Worm (Caenorhabditis elegans) whole organism, midembryonic: ENCODE results near the gene C01G10.5.
"Not testable (repeated sequence)": the region's sequence is repeated elsewhere in the genome, so short reads cannot be mapped to it uniquely, and the experiment has no call there.

ENCODE experiments used
- T22C8.4 ChIP-seq: fragments of 200-800 bp; sonication (Bioruptor generic); IDR thresholded peaks from 2 replicates; pipeline ENCODE4 v1.3.6; 2022; ENCODE audit warnings: missing genetic modification characterization, missing compliant biosample characterization
- cog-1 ChIP-seq: sonication (generic microtip); optimal IDR thresholded peaks from 2 replicates; lab custom pipeline; 2016; ENCODE audit warnings: missing genetic modification characterization, missing compliant biosample characterization
- flt-1 ChIP-seq: fragments of 200-800 bp; sonication (Bioruptor generic); IDR thresholded peaks from 2 replicates; pipeline ENCODE4 v1.3.6; 2022; ENCODE audit warnings: missing genetic modification characterization, missing compliant biosample characterization
- klf-2 ChIP-seq: fragments of 200-800 bp; sonication (Bioruptor generic); conservative IDR thresholded peaks from 2 replicates; pipeline ENCODE4 v1.3.6; 2022; ENCODE audit warnings: missing genetic modification reagents, missing genetic modification characterization, missing compliant biosample characterization
- med-1 ChIP-seq: sonication (generic microtip); optimal IDR thresholded peaks from 2 replicates; lab custom pipeline; 2017; ENCODE audit warnings: missing genetic modification characterization, mild to moderate bottlenecking, missing compliant biosample characterization, antibody characterized with exemption, missing genetic modification reagents; ENCODE audit not compliant: insufficient read depth
- ref-1 ChIP-seq: fragments of 200-800 bp; sonication (Bioruptor generic); conservative IDR thresholded peaks from 2 replicates; pipeline ENCODE4 v1.3.6; 2022; ENCODE audit warnings: missing genetic modification reagents, missing genetic modification characterization, missing compliant biosample characterization
- tab-1 ChIP-seq: fragments of 200-800 bp; sonication (Bioruptor generic); IDR thresholded peaks from 2 replicates; pipeline ENCODE4 v1.3.6; 2022; ENCODE audit warnings: missing genetic modification characterization, missing compliant biosample characterization
- ztf-23 ChIP-seq: fragments of 200-800 bp; sonication (Bioruptor generic); IDR thresholded peaks from 2 replicates; pipeline ENCODE4 v1.3.6; 2022; ENCODE audit warnings: missing genetic modification reagents, missing genetic modification characterization, missing compliant biosample characterization
- ztf-29 ChIP-seq: fragments of 200-800 bp; sonication (Bioruptor generic); IDR thresholded peaks from 2 replicates; pipeline ENCODE4 v1.3.6; 2022; ENCODE audit warnings: missing genetic modification reagents, missing genetic modification characterization, missing compliant biosample characterization

The C01G10.5 gene

DNA sequence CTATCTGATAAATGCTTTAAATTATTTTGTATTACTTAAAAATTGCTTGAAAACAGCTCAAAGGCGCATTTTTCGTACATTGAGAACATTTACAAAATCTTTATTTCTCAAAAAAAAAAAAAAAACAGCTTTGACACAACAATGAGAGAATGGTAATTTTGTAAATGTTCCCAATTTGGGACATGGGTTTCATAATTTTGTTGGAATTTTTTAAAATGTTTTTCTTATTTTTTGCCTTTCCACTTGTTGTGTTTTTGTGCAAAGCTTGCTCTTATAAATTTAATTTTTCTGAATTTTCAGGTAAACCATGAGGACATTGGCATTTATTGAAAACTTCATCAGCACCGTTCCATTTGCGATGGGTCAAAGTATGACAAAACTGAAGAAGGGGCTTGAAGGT lies 22.3 kb upstream of the C01G10.5 start, which contains the start of gene T01G5.7:
T01G5.7 (plus strand) TSS at position 301 of the 400 bp plus-strand sequence.
- TF ChIP-seq ztf-29 (GFP tag; lab: Robert Waterston, UW) = no peak
- no peak for TF ChIP-seq T22C8.4 (GFP tag; lab: Robert Waterston, UW)
- TF ChIP-seq cog-1 (tag; lab: Kevin White, UChicago) = no peak
- TF ChIP-seq med-1 = no peak
- TF ChIP-seq tab-1 (GFP tag; lab: Robert Waterston, UW) = no peak
- TF ChIP-seq klf-2 = no peak
- no peak for TF ChIP-seq flt-1 (GFP tag; lab: Robert Waterston, UW)
- TF ChIP-seq ref-1 (GFP tag; lab: Robert Waterston, UW) = no peak
- TF ChIP-seq ztf-23 (GFP tag; lab: Robert Waterston, UW) = no peak

DNA sequence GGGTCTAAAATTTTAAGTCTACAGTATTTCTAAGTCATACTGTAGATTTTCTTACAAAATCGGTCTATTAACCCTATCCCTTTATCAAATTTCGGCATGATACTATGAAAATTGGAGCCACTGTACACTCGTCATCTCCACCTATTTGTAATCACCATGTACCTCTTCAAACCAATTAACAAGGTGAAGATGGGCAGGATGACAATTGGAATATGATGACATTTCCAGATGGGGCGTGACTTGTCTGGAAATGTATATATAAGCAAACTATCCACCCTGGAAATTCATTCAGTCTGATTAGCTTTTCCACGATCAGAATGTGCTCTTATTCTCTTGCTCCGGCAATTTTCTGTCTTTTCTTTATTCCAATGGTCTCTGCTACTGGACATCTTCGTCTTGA lies 19.9 kb upstream of the C01G10.5 start, which contains the start of gene Y75B12A.2:
Y75B12A.2 (plus strand) TSS at position 301 of the 400 bp plus-strand sequence.
- TF ChIP-seq med-1 (no peak), klf-2 (no peak), T22C8.4 (GFP tag; lab: Robert Waterston, UW) (no peak), ztf-29 (GFP tag; lab: Robert Waterston, UW) (no peak), cog-1 (tag; lab: Kevin White, UChicago) (no peak), ref-1 (GFP tag; lab: Robert Waterston, UW) (no peak), tab-1 (GFP tag; lab: Robert Waterston, UW) (no peak), flt-1 (GFP tag; lab: Robert Waterston, UW) (no peak), ztf-23 (GFP tag; lab: Robert Waterston, UW) (no peak)

DNA sequence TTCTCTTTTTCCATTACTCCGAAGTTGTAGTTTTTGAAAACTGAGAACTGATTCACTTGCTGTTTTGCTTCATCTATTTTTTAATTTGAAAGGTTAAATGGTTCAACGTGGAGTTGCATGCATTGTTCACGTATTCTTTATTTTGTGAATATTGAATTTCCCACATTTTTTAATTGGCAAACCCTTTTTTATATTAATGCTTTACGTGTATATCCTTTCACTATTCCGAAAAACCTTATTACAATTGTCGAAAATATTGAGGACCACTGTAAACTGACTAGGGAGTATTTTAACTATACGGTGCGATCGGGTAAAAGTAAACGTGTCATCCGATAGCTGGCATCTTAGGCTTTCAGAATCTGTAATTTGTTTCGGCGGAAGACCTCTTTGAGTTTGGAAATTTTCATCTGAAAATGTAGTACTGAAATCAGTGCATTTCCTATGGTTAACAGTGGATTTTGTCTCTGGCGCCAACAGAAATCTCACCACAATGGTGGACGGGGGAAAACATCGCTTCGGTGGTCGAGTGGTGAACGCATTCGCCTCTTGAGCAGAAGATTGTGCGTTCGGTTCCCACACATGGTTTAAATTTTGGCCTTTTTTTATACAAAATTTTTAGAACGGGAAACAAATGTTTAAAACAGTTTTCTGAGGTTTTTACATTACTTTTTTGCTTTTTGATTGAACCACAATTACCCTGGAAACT lies 16.7 kb upstream of the C01G10.5 start, which contains the start of gene C01G10.14:
C01G10.14 (minus strand) TSS at position 51 of the 706 bp plus-strand sequence.
- TF ChIP-seq klf-2; cog-1 (tag; lab: Kevin White, UChicago); tab-1 (GFP tag; lab: Robert Waterston, UW): not testable (repeated sequence)

DNA sequence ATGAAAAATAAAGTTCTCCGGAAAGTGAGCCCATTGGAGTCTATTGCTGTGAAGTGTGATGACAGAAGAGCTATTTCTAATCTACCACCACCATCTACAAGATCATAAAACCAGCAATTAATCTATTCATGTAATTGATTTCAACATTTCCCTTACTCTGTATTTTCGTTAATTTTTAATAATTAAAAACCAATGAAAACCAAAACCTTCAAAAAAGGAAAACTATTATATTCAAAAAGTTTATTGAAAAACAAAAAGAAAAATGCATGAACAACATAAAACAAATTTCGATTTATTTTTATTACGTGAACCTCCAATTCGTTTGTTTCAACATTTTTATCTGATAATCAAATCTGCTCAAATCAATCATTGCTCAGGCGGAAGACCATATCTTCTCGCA lies 10.1 kb upstream of the C01G10.5 start, which contains the start of gene C01G10.1:
C01G10.1 (plus strand) TSS at position 301 of the 400 bp plus-strand sequence.
- no peak for TF ChIP-seq flt-1 (GFP tag; lab: Robert Waterston, UW)
- TF ChIP-seq T22C8.4 (GFP tag; lab: Robert Waterston, UW) = no peak
- no peak for TF ChIP-seq tab-1 (GFP tag; lab: Robert Waterston, UW)
- TF ChIP-seq ztf-23 (GFP tag; lab: Robert Waterston, UW) = no peak
- TF ChIP-seq klf-2 = no peak
- no peak for TF ChIP-seq ref-1 (GFP tag; lab: Robert Waterston, UW)
- TF ChIP-seq cog-1 (tag; lab: Kevin White, UChicago) = no peak
- no peak for TF ChIP-seq ztf-29 (GFP tag; lab: Robert Waterston, UW)

DNA sequence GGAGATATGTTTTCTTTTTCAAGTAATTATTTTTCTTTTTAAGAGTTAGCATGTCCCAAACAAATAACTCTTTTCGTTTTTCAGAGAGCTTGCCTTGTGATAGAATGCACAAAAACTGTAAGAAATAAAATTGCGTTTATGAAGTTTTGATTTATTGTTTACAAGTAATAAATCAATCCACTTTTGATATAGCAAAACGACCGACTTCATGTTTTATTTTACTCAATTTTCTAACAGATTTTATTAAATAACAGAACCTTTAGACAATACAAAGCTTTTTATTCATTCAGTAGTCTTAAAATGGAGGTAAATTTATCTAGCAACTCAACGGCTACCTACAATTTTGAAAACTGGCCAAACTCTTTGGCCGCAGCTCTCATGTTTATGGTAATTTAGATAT lies 5.4 kb upstream of the C01G10.5 start, which contains the start of gene srx-78:
srx-78 (plus strand) TSS at position 301 of the 400 bp plus-strand sequence.
- no peak for TF ChIP-seq flt-1 (GFP tag; lab: Robert Waterston, UW)
- no peak for TF ChIP-seq klf-2
- TF ChIP-seq cog-1 (tag; lab: Kevin White, UChicago) = no peak
- TF ChIP-seq tab-1 (GFP tag; lab: Robert Waterston, UW) = no peak
- TF ChIP-seq ztf-29 (GFP tag; lab: Robert Waterston, UW) = no peak
- no peak for TF ChIP-seq ref-1 (GFP tag; lab: Robert Waterston, UW)
- no peak for TF ChIP-seq ztf-23 (GFP tag; lab: Robert Waterston, UW)
- TF ChIP-seq med-1 = no peak
- no peak for TF ChIP-seq T22C8.4 (GFP tag; lab: Robert Waterston, UW)

DNA sequence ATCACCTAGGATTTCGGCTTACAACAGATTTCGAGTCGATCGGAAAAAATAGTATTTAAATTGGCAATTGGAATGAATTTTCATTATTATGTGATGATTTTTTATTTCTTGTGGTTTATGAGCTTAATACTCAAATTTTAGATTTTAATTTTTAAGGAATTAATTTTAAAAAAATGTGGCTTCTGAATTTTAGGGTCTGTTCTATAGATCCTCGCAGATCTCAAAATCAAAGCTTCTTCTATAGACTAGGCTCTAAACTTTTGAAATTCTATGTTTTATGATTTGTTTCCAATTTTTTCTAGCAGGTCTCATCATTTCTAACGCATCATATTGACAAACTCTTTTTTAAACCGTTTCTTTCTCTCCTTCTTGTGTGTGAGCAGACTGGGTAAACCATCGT lies 3.3 kb upstream of the C01G10.5 start, which contains the start of gene txt-12:
txt-12 (plus strand) TSS at position 301 of the 400 bp plus-strand sequence.
- no peak for TF ChIP-seq med-1
- no peak for TF ChIP-seq klf-2
- no peak for TF ChIP-seq cog-1 (tag; lab: Kevin White, UChicago)

DNA sequence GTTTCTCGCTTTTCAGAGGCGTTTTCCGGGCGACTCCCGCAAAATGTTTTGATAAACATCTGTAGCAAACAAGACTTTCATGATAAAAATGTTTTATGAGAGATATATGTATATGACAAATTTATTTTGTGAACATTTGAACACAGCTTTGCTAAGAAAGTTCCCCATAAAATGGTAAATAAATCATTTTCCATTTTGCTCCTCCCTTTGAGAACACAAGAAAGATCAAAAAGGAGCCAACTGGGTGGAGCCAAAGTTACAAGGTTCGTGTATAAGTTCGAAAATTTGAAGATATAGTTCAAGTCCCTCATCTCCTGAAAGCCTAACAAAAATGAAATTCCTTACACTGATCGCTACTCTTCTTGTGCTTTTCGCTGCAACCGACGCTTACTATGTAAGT lies 1.1 kb upstream of the C01G10.5 start, which contains the start of gene C01G10.17:
C01G10.17 (plus strand) TSS at position 301 of the 400 bp plus-strand sequence.
- no peak for TF ChIP-seq tab-1 (GFP tag; lab: Robert Waterston, UW)
- no peak for TF ChIP-seq cog-1 (tag; lab: Kevin White, UChicago)
- TF ChIP-seq med-1 = no peak
- TF ChIP-seq T22C8.4 (GFP tag; lab: Robert Waterston, UW) = no peak
- TF ChIP-seq klf-2 = no peak
- TF ChIP-seq flt-1 (GFP tag; lab: Robert Waterston, UW) = no peak
- TF ChIP-seq ztf-29 (GFP tag; lab: Robert Waterston, UW) = no peak
- no peak for TF ChIP-seq ref-1 (GFP tag; lab: Robert Waterston, UW)
- TF ChIP-seq ztf-23 (GFP tag; lab: Robert Waterston, UW) = no peak

DNA sequence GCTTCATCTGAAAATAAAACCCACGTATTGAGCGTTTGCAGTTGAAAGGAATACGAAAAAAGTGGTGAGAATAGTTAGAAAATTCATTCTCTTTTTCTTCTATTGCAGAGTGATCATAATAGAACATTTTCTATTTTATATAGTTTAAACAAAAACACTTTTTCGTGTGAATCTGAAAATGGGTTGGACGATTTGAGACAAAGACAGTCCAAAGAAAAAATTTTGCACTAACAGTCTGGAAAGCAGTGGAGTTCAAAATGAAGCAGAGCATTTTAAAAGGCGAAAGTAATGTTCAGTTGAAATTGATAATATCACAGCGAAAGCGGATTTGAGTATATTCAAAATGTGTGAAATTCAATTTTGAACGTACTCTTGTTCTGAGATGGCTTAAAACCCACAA lies 725 bp downstream of the C01G10.5 start, which contains the start of gene C01G10.18:
C01G10.18 (minus strand) TSS at position 101 of the 400 bp plus-strand sequence.
- TF ChIP-seq klf-2 (no peak), ref-1 (GFP tag; lab: Robert Waterston, UW) (no peak), T22C8.4 (GFP tag; lab: Robert Waterston, UW) (no peak), ztf-23 (GFP tag; lab: Robert Waterston, UW) (no peak), flt-1 (GFP tag; lab: Robert Waterston, UW) (no peak), ztf-29 (GFP tag; lab: Robert Waterston, UW) (no peak), cog-1 (tag; lab: Kevin White, UChicago) (no peak), tab-1 (GFP tag; lab: Robert Waterston, UW) (no peak), med-1 (no peak)

DNA sequence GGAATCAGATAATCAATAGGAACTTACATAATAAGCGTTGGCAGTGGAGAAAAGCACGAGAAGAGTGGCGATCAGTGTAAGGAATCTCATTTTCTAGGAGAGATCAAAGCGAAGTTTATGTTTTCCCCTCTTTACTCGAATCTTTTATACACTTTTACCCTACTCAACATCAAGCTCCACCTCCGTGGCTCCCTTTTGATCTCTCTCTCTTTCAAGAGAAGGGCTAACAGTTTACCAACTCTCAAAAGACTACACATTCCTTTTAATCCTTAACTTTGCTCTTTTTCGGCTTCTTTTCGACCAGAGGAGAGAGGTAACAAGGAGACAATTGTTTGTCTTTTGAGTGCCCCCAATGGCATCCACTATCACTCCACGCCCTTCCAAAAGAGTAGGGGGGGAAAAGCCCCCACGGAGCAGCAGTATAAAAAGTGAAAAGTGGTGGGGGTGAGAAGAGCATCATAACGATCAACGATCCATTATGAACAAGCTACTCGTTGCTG lies 2.1 kb downstream of the C01G10.5 start, which contains the start of the genes C01G10.15 and C01G10.6:
C01G10.15 (minus strand) TSS at position 101 of the 500 bp plus-strand sequence.
C01G10.6 (plus strand) TSS at position 450 of the 500 bp plus-strand sequence.
- TF ChIP-seq med-1 (no peak), klf-2 (no peak), cog-1 (tag; lab: Kevin White, UChicago) (no peak)
